Fruit fly (Drosophila melanogaster) whole organism, embryonic: ENCODE measurements around the gene Irc.
A peak's percentile ranks its signal among the peaks of the same experiment; 100 is the strongest.

Source experiments
- B-H2 ChIP-seq: fragments of 200-800 bp; sonication (Bioruptor generic); optimal IDR thresholded peaks from 2 replicates; lab custom pipeline; 2018; ENCODE audit warnings: missing biosample characterization, mild to moderate bottlenecking, missing genetic modification characterization
- BEAF-32 ChIP-seq: fragments of 200-800 bp; sonication (Bioruptor generic); optimal IDR thresholded peaks from 3 replicates; lab custom pipeline; 2017; ENCODE audit warnings: missing biosample characterization, missing genetic modification characterization, mild to moderate bottlenecking, moderate library complexity, missing genetic modification reagents
- CG12942 ChIP-seq: fragments of 200-800 bp; sonication (Bioruptor generic); optimal IDR thresholded peaks from 3 replicates; lab custom pipeline; 2016; ENCODE audit warnings: missing biosample characterization, missing genetic modification characterization
- CG13296 ChIP-seq: fragments of 200-800 bp; sonication (Bioruptor generic); optimal IDR thresholded peaks from 3 replicates; lab custom pipeline; 2018; ENCODE audit warnings: missing biosample characterization, mild to moderate bottlenecking, missing genetic modification characterization
- CG13894 ChIP-seq: fragments of 200-800 bp; sonication (Bioruptor generic); optimal IDR thresholded peaks from 3 replicates; lab custom pipeline; 2018; ENCODE audit warnings: missing biosample characterization, mild to moderate bottlenecking, missing genetic modification characterization, moderate library complexity
- CG14965 ChIP-seq: fragments of 200-800 bp; sonication (Bioruptor generic); optimal IDR thresholded peaks from 2 replicates; lab custom pipeline; 2016; ENCODE audit warnings: missing biosample characterization, missing genetic modification characterization, borderline replicate concordance
- CG15601 ChIP-seq: fragments of 200-800 bp; sonication (Bioruptor generic); optimal IDR thresholded peaks from 3 replicates; lab custom pipeline; 2019; ENCODE audit warnings: missing biosample characterization, mild to moderate bottlenecking, missing genetic modification characterization, moderate library complexity
- CG15696 ChIP-seq: fragments of 200-800 bp; sonication (Bioruptor generic); optimal IDR thresholded peaks from 2 replicates; lab custom pipeline; 2019; ENCODE audit warnings: missing biosample characterization, mild to moderate bottlenecking, missing genetic modification characterization, moderate library complexity
- CG16779 ChIP-seq: fragments of 200-800 bp; sonication (Bioruptor generic); IDR thresholded peaks from 2 replicates; pipeline ENCODE4 v1.3.6; 2022; ENCODE audit warnings: missing biosample characterization, missing genetic modification characterization
- CG17802 ChIP-seq: fragments of 200-800 bp; sonication (Bioruptor generic); optimal IDR thresholded peaks from 2 replicates; lab custom pipeline; 2018; ENCODE audit warnings: missing biosample characterization, mild to moderate bottlenecking, missing genetic modification characterization, moderate library complexity
- CG17912 ChIP-seq: fragments of 200-800 bp; sonication (Bioruptor generic); optimal IDR thresholded peaks from 2 replicates; lab custom pipeline; 2018; ENCODE audit warnings: missing biosample characterization, mild to moderate bottlenecking, missing genetic modification characterization
- CG18476 ChIP-seq: fragments of 200-800 bp; sonication (Bioruptor generic); optimal IDR thresholded peaks from 2 replicates; lab custom pipeline; 2016; ENCODE audit warnings: missing biosample characterization, mild to moderate bottlenecking, missing genetic modification characterization
- CG18599 ChIP-seq: fragments of 200-800 bp; sonication (Bioruptor generic); optimal IDR thresholded peaks from 3 replicates; lab custom pipeline; 2017; ENCODE audit warnings: missing biosample characterization, missing genetic modification characterization, mild to moderate bottlenecking, moderate library complexity, missing genetic modification reagents
- CG2120 ChIP-seq: fragments of 200-800 bp; sonication (Bioruptor generic); optimal IDR thresholded peaks from 3 replicates; lab custom pipeline; 2016; ENCODE audit warnings: missing biosample characterization, missing genetic modification characterization
- CG2678 ChIP-seq: fragments of 200-800 bp; sonication (Bioruptor generic); optimal IDR thresholded peaks from 3 replicates; lab custom pipeline; 2019; ENCODE audit warnings: missing biosample characterization, mild to moderate bottlenecking, missing genetic modification characterization, moderate library complexity
- CG31388 ChIP-seq: fragments of 200-800 bp; sonication (Bioruptor generic); optimal IDR thresholded peaks from 2 replicates; lab custom pipeline; 2016; ENCODE audit warnings: missing biosample characterization, missing genetic modification characterization
- CG31441 ChIP-seq: fragments of 200-800 bp; sonication (Bioruptor generic); IDR thresholded peaks from 2 replicates; pipeline ENCODE4 v1.3.6; 2022; ENCODE audit warnings: missing biosample characterization, missing genetic modification characterization
- CG3281 ChIP-seq: fragments of 200-800 bp; sonication (Bioruptor generic); optimal IDR thresholded peaks from 3 replicates; lab custom pipeline; 2017; ENCODE audit warnings: missing biosample characterization, mild to moderate bottlenecking, missing genetic modification characterization
- CG34376 ChIP-seq: fragments of 200-800 bp; sonication (Bioruptor generic); optimal IDR thresholded peaks from 2 replicates; lab custom pipeline; 2018; ENCODE audit warnings: missing biosample characterization, mild to moderate bottlenecking, missing genetic modification characterization
- CG3995 ChIP-seq: fragments of 200-800 bp; sonication (Bioruptor generic); optimal IDR thresholded peaks from 3 replicates; lab custom pipeline; 2016; ENCODE audit warnings: missing biosample characterization, missing genetic modification characterization
- CG4820 ChIP-seq: fragments of 200-800 bp; sonication (Bioruptor generic); optimal IDR thresholded peaks from 3 replicates; lab custom pipeline; 2016; ENCODE audit warnings: missing biosample characterization, missing genetic modification characterization
- CG7786 ChIP-seq: fragments of 200-800 bp; sonication (Bioruptor generic); optimal IDR thresholded peaks from 2 replicates; lab custom pipeline; 2016; ENCODE audit warnings: missing biosample characterization, missing genetic modification characterization
- CG7963 ChIP-seq: fragments of 200-800 bp; sonication (Bioruptor generic); IDR thresholded peaks from 3 replicates; pipeline ENCODE4 v1.3.6; 2022; ENCODE audit warnings: missing biosample characterization, missing genetic modification characterization; ENCODE audit not compliant: partially characterized antibody
- Eip74EF ChIP-seq, 2 experiments: fragments of 200-800 bp in 1 of 2; fragments of >200 bp in 1 of 2; sonication (Bioruptor generic) in 1 of 2; optimal IDR thresholded peaks; 2 replicates each; lab custom pipeline; 2017 to 2019; ENCODE audit warnings: missing biosample characterization in 2 of 2, missing genetic modification characterization in 2 of 2, mild to moderate bottlenecking in 1 of 2, moderate library complexity in 1 of 2
- Fer2 ChIP-seq: fragments of 200-800 bp; sonication (Bioruptor generic); optimal IDR thresholded peaks from 2 replicates; lab custom pipeline; 2018; ENCODE audit warnings: missing biosample characterization, mild to moderate bottlenecking, missing genetic modification characterization, moderate library complexity
- HmgD ChIP-seq: fragments of 200-800 bp; sonication (Bioruptor generic); optimal IDR thresholded peaks from 3 replicates; lab custom pipeline; 2016; ENCODE audit warnings: missing biosample characterization, missing genetic modification characterization
- Jarid2 ChIP-seq: fragments of 200-800 bp; sonication (Bioruptor generic); optimal IDR thresholded peaks from 3 replicates; lab custom pipeline; 2017; ENCODE audit warnings: mild to moderate bottlenecking, missing biosample characterization, missing genetic modification reagents, missing genetic modification characterization
- Mrtf ChIP-seq: fragments of 200-800 bp; sonication (Bioruptor generic); IDR thresholded peaks from 3 replicates; pipeline ENCODE4 v1.3.6; 2022; ENCODE audit warnings: missing biosample characterization, missing genetic modification characterization
- Nf-YA ChIP-seq: fragments of 200-800 bp; sonication (Bioruptor generic); IDR thresholded peaks from 2 replicates; pipeline ENCODE4 v1.3.6; 2022; ENCODE audit warnings: missing biosample characterization, missing genetic modification characterization
- Pdp1 ChIP-seq, 2 experiments: fragments of 200-800 bp; sonication (Bioruptor generic); optimal IDR thresholded peaks; 3 replicates each; lab custom pipeline; 2016; ENCODE audit warnings: missing biosample characterization in 2 of 2, missing genetic modification characterization in 2 of 2, mild to moderate bottlenecking in 1 of 2, moderate library complexity in 1 of 2
- Rx ChIP-seq: fragments of 200-800 bp; sonication (Bioruptor generic); IDR thresholded peaks from 2 replicates; pipeline ENCODE4 v1.3.6; 2022; ENCODE audit warnings: missing biosample characterization, missing genetic modification characterization
- Sox100B ChIP-seq: fragments of 200-800 bp; sonication (Bioruptor generic); optimal IDR thresholded peaks from 3 replicates; lab custom pipeline; 2018; ENCODE audit warnings: missing biosample characterization, mild to moderate bottlenecking, missing genetic modification characterization
- Stat92E ChIP-seq, 3 experiments: fragments of >200 bp in 2 of 3; fragments of 200-800 bp in 1 of 3; sonication (Bioruptor generic) in 1 of 3; optimal IDR thresholded peaks; 2 replicates each; lab custom pipeline; 2017 to 2019; ENCODE audit warnings: missing biosample characterization in 3 of 3, missing genetic modification characterization in 3 of 3, mild to moderate bottlenecking in 1 of 3, moderate library complexity in 1 of 3
- croc ChIP-seq: fragments of 200-800 bp; sonication (Bioruptor generic); conservative IDR thresholded peaks from 3 replicates; pipeline ENCODE4 v1.3.6; 2022; ENCODE audit warnings: missing biosample characterization, missing genetic modification characterization
- crol ChIP-seq: fragments of 200-800 bp; sonication (Bioruptor generic); IDR thresholded peaks from 2 replicates; pipeline ENCODE4 v1.3.6; 2022; ENCODE audit warnings: missing biosample characterization, missing genetic modification characterization
- cwo ChIP-seq: fragments of 200-800 bp; sonication (Bioruptor generic); optimal IDR thresholded peaks from 3 replicates; lab custom pipeline; 2017; ENCODE audit warnings: missing biosample characterization, missing genetic modification characterization, mild to moderate bottlenecking, moderate library complexity, missing genetic modification reagents
- ewg ChIP-seq: fragments of 200-800 bp; sonication (Bioruptor generic); optimal IDR thresholded peaks from 3 replicates; lab custom pipeline; 2017; ENCODE audit warnings: mild to moderate bottlenecking, missing biosample characterization, missing genetic modification reagents, missing genetic modification characterization
- exex ChIP-seq: fragments of 200-800 bp; sonication (Bioruptor generic); optimal IDR thresholded peaks from 4 replicates; lab custom pipeline; 2018; ENCODE audit warnings: missing biosample characterization, mild to moderate bottlenecking, missing genetic modification characterization, moderate library complexity
- fd96Cb ChIP-seq: fragments of 200-800 bp; sonication (Bioruptor generic); optimal IDR thresholded peaks from 2 replicates; lab custom pipeline; 2018; ENCODE audit warnings: missing biosample characterization, mild to moderate bottlenecking, missing genetic modification characterization, moderate library complexity
- gro ChIP-seq: fragments of 200-800 bp; sonication (Bioruptor generic); optimal IDR thresholded peaks from 2 replicates; lab custom pipeline; 2016; ENCODE audit warnings: missing biosample characterization, missing genetic modification characterization
- hbn ChIP-seq: fragments of 200-800 bp; sonication (Bioruptor generic); IDR thresholded peaks from 2 replicates; pipeline ENCODE4 v1.3.6; 2022; ENCODE audit warnings: missing biosample characterization, missing genetic modification characterization; ENCODE audit not compliant: partially characterized antibody
- insv ChIP-seq, 2 experiments: fragments of 200-800 bp; sonication (Bioruptor generic); optimal IDR thresholded peaks; 3 replicates each; lab custom pipeline; 2016 to 2018; ENCODE audit warnings: missing biosample characterization in 2 of 2, missing genetic modification characterization in 2 of 2
- nmo ChIP-seq: fragments of 200-800 bp; sonication (Bioruptor generic); optimal IDR thresholded peaks from 2 replicates; lab custom pipeline; 2018; ENCODE audit warnings: missing biosample characterization, mild to moderate bottlenecking, missing genetic modification characterization, moderate library complexity
- pita ChIP-seq: fragments of 200-800 bp; sonication (Bioruptor generic); optimal IDR thresholded peaks from 2 replicates; lab custom pipeline; 2017; ENCODE audit warnings: missing biosample characterization, mild to moderate bottlenecking, missing genetic modification characterization
- sd ChIP-seq: fragments of 200-800 bp; sonication (Bioruptor generic); optimal IDR thresholded peaks from 3 replicates; lab custom pipeline; 2018; ENCODE audit warnings: missing biosample characterization, mild to moderate bottlenecking, missing genetic modification characterization, moderate library complexity
- sisA ChIP-seq: fragments of 200-800 bp; sonication (Bioruptor generic); IDR thresholded peaks from 2 replicates; pipeline ENCODE4 v1.3.6; 2022; ENCODE audit warnings: missing biosample characterization, missing genetic modification characterization
- stc ChIP-seq: fragments of 200-800 bp; sonication (Bioruptor generic); IDR thresholded peaks from 2 replicates; pipeline ENCODE4 v1.3.6; 2022; ENCODE audit warnings: missing biosample characterization, missing genetic modification characterization
- stwl ChIP-seq: fragments of 200-800 bp; sonication (Bioruptor generic); optimal IDR thresholded peaks from 3 replicates; lab custom pipeline; 2018; ENCODE audit warnings: missing biosample characterization, mild to moderate bottlenecking, missing genetic modification characterization, moderate library complexity
- wek ChIP-seq: fragments of 200-800 bp; sonication (Bioruptor generic); optimal IDR thresholded peaks from 3 replicates; lab custom pipeline; 2018; ENCODE audit warnings: missing biosample characterization, mild to moderate bottlenecking, missing genetic modification characterization, moderate library complexity
- wor ChIP-seq: fragments of 200-800 bp; sonication (Bioruptor generic); IDR thresholded peaks from 2 replicates; pipeline ENCODE4 v1.3.6; 2022; ENCODE audit warnings: missing biosample characterization, missing genetic modification characterization

The Irc gene

DNA sequence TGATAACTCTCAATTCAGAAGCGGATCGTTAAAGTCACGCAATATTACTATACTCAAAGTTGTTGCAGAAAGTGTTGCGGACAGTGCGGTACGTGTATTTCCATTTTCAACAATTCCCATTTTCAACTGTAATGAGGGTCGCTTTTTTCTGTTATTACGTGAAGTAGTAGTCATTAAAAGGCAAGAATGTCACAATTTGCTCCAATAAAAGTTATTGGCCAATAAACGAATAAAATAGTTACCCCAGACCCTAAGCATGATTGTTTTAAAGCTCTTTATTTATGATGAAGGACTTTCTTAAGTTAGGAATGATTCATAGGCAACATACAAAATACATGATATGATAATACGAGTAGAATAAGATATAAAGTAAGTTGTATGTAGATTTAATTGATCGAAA lies 4.7 kb downstream of the Irc start (continued):
- TF ChIP-seq Eip74EF (GFP tag; optimal IDR thresholded peaks at IDR 0.05; lab: Kevin White, UChicago) = peak in 1 of 2 experiments; percentile 21
- no peak for TF ChIP-seq CG14965 (GFP tag; lab: Kevin White, UChicago)
- TF ChIP-seq Rx (GFP tag; lab: Robert Waterston, UW) = no peak
- TF ChIP-seq Stat92E (GFP tag; optimal IDR thresholded peaks at IDR 0.05; lab: Kevin White, UChicago) = no peak
- no peak for TF ChIP-seq sisA
- TF ChIP-seq fd96Cb (tag; lab: Kevin White, UChicago) = no peak
- no peak for TF ChIP-seq wor (GFP tag; lab: Robert Waterston, UW)
- no peak for TF ChIP-seq CG18599
- no peak for TF ChIP-seq cwo (GFP tag; lab: Kevin White, UChicago)
- TF ChIP-seq Sox100B (GFP tag; lab: Kevin White, UChicago) = peak; percentile 28
- TF ChIP-seq CG4820 (GFP tag; lab: Kevin White, UChicago) = no peak
- TF ChIP-seq pita (GFP tag; lab: Kevin White, UChicago) = no peak
- TF ChIP-seq CG3995 (GFP tag; lab: Kevin White, UChicago) = no peak
- no peak for TF ChIP-seq BEAF-32 (GFP tag; lab: Kevin White, UChicago)
- peak; percentile 37 for TF ChIP-seq CG17912 (GFP tag; lab: Kevin White, UChicago)
- no peak for TF ChIP-seq crol
- no peak for TF ChIP-seq CG31388 (GFP tag; lab: Kevin White, UChicago)
- peak; percentile 12 for TF ChIP-seq wek (GFP tag; lab: Kevin White, UChicago)
- TF ChIP-seq exex = no peak
- TF ChIP-seq CG7963 (GFP tag; lab: Robert Waterston, UW) = no peak
- no peak for TF ChIP-seq Nf-YA (GFP tag; lab: Robert Waterston, UW)
- TF ChIP-seq CG15601 (tag; lab: Kevin White, UChicago) = no peak
- peak; percentile 26 for TF ChIP-seq B-H2 (GFP tag; lab: Kevin White, UChicago)
- TF ChIP-seq CG13894 = peak; percentile 60
- no peak for TF ChIP-seq CG17802 (tag; lab: Kevin White, UChicago)
- no peak for TF ChIP-seq CG18476 (GFP tag; lab: Kevin White, UChicago)
- no peak for TF ChIP-seq CG34376
- TF ChIP-seq CG13296 (GFP tag; lab: Kevin White, UChicago) = peak; percentile 53
- TF ChIP-seq Mrtf = no peak
- TF ChIP-seq croc (GFP tag; lab: Robert Waterston, UW) = no peak
- no peak for TF ChIP-seq CG16779
- TF ChIP-seq ewg (GFP tag; lab: Kevin White, UChicago) = no peak
- peak in 1 of 2 experiments; percentile 40 for TF ChIP-seq Pdp1 (GFP tag; optimal IDR thresholded peaks at IDR 0.05; lab: Kevin White, UChicago)
- TF ChIP-seq gro (GFP tag; lab: Kevin White, UChicago) = no peak
- no peak for TF ChIP-seq Jarid2 (GFP tag; lab: Kevin White, UChicago)
- no peak for TF ChIP-seq CG15696
- TF ChIP-seq hbn (GFP tag; lab: Robert Waterston, UW) = no peak
- no peak for TF ChIP-seq nmo (GFP tag; lab: Kevin White, UChicago)
- TF ChIP-seq insv (GFP tag; optimal IDR thresholded peaks at IDR 0.05; lab: Kevin White, UChicago) = no peak
- TF ChIP-seq stwl (tag; lab: Kevin White, UChicago) = no peak
- no peak for TF ChIP-seq CG2120 (GFP tag; lab: Kevin White, UChicago)
- TF ChIP-seq CG3281 (GFP tag; lab: Kevin White, UChicago) = peak; percentile 36
- peak; percentile 21 for TF ChIP-seq Fer2 (tag; lab: Kevin White, UChicago)
- TF ChIP-seq stc (GFP tag; lab: Robert Waterston, UW) = no peak
- TF ChIP-seq CG7786 (GFP tag; lab: Kevin White, UChicago) = no peak
- TF ChIP-seq HmgD (GFP tag; lab: Kevin White, UChicago) = no peak
- 0 out of 2 replicates have a peak, but pooled peaks have one; percentile 11 for TF ChIP-seq CG31441
- TF ChIP-seq CG12942 = no peak
- peak; percentile 82 for TF ChIP-seq sd
- peak; percentile 71 for TF ChIP-seq CG2678
